Fruit fly (Drosophila melanogaster): ENCODE data around the gene CG9213.

DNA sequence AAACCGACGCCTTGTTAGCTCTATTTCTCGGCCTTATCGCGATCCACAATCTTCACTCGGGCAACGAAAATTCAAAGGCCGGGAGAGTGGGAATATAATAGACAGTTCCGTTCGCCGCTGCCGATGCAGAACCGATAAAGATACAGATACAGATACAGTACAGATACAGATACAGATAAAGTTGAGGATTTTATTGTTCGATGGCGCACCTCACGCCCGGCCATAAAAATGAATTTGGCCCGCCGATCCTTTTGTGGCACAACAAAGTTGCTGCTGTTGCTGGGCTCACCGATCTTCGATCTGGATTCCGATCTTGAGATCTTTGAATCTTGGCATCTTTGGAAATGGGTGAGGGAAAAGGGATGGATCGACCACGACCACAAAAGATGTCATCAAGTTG is 35.8 kb upstream of the CG9213 start:
- TF ChIP-seq Sox102F (GFP tag; optimal IDR thresholded peaks at IDR 0.05): no peak
- TF ChIP-seq CG11294 (GFP tag; IDR thresholded peaks at IDR 0.05): no peak
- no peak for TF ChIP-seq CG8632 (GFP tag; optimal IDR thresholded peaks at IDR 0.05)
- no peak for TF ChIP-seq CG10631 (GFP tag; optimal IDR thresholded peaks at IDR 0.05)
- TF ChIP-seq spab (GFP tag; optimal IDR thresholded peaks at IDR 0.05): no peak
- no peak for TF ChIP-seq vri (GFP tag; optimal IDR thresholded peaks at IDR 0.05)
- no peak for TF ChIP-seq fkh (GFP tag; optimal IDR thresholded peaks at IDR 0.05)
